Worm (Caenorhabditis elegans) whole organism, L4/young adult: Measurements from ENCODE around the gene nifk-1.

Experiments used
- W03F9.2 ChIP-seq: fragments of 150-350 bp; optimal IDR thresholded peaks from 2 replicates; lab custom pipeline; 2014; ENCODE audit warnings: missing biosample characterization, missing genetic modification characterization
- dao-5 ChIP-seq: sonication (generic microtip); optimal IDR thresholded peaks from 2 replicates; lab custom pipeline; 2016; ENCODE audit warnings: missing genotype, missing genetic modification characterization, moderate library complexity, missing compliant biosample characterization
- him-1 ChIP-seq: sonication (generic microtip); optimal IDR thresholded peaks from 2 replicates; lab custom pipeline; 2016; ENCODE audit warnings: missing genotype, missing genetic modification reagents, missing genetic modification characterization, missing compliant biosample characterization

The nifk-1 gene

ce11 chrIII:4705207-4705606 is 12.1 kb upstream of the nifk-1 start, which contains the start of gene pgap-2:
pgap-2 (plus strand) TSS chrIII:4705507.
- TF ChIP-seq him-1 (tag; lab: Kevin White, UChicago) (no peak), dao-5 (no peak), W03F9.2 (tag; lab: Kevin White, UChicago) (no peak)

ce11 chrIII:4703932-4704454 is 10.9 kb upstream of the nifk-1 start, which contains the start of the genes clp-2 and mrpl-16:
clp-2 (minus strand) TSS chrIII:4704025.
mrpl-16 (plus strand) TSS chrIII:4704404.
- TF ChIP-seq W03F9.2 (tag; lab: Kevin White, UChicago) (peak; percentile 35), him-1 (tag; lab: Kevin White, UChicago) (no peak)

ce11 chrIII:4699922-4700321 is 6.8 kb upstream of the nifk-1 start, which contains the start of gene sel-13:
sel-13 (minus strand) TSS chrIII:4700224.
- TF ChIP-seq him-1 (tag; lab: Kevin White, UChicago) = no peak
- TF ChIP-seq dao-5 = no peak

DNA sequence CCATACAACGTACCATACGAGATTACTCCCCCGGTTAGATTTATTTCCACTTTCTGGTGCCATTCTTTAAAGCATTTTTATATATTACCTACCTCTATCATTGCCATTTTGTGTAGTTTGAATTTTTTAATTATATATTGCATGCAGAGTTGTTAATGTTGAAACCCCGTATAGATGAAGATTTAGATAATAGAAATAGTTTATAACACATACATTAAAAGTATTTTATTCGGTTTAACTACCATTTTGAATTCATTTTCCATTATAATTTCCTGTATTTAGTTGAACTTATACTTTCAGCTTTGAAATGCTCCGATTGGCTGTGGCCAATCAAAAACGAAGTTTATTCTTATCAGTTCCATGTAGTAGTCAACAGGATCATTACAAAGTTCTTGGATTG is 4.7 kb upstream of the nifk-1 start, which contains the start of gene dnj-18:
dnj-18 (plus strand) TSS at position 301 of the 400 bp plus-strand sequence.
- no peak for TF ChIP-seq dao-5
- TF ChIP-seq W03F9.2 (tag; lab: Kevin White, UChicago) = no peak
- no peak for TF ChIP-seq him-1 (tag; lab: Kevin White, UChicago)

DNA sequence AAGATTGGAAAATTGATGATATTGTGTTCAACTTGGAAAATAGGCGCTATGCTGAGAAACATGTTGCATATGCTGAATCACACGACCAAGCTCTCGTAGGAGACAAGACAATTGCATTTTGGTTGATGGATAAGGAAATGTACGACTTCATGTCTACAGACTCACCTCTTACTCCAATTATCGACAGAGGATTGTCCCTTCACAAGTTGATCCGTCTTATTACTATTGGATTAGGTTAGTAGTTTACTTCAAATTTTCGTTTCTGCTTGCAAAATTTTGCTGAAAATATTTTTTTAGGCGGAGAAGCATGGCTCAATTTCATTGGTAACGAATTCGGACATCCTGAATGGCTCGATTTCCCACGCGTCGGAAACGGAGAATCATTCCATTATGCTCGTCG is 3.8 kb upstream of the nifk-1 start:
- TF ChIP-seq W03F9.2 (tag; lab: Kevin White, UChicago) (no peak), him-1 (tag; lab: Kevin White, UChicago) (no peak), dao-5 (no peak)

- no peak for TF ChIP-seq W03F9.2 (tag; lab: Kevin White, UChicago)
- TF ChIP-seq dao-5 = no peak
- no peak for TF ChIP-seq him-1 (tag; lab: Kevin White, UChicago)
These were observed 1.9 kb upstream of the nifk-1 start, which contains the start of gene T04A8.7 for ce11 chrIII:4695057-4695456. T04A8.7 (plus strand) TSS chrIII:4695357.

- no peak for TF ChIP-seq him-1 (tag; lab: Kevin White, UChicago)
- no peak for TF ChIP-seq dao-5
- no peak for TF ChIP-seq W03F9.2 (tag; lab: Kevin White, UChicago)
These were observed 588 bp upstream of the nifk-1 start, which contains the start of gene T04A8.8 for ce11 chrIII:4693695-4694094. T04A8.8 (plus strand) TSS chrIII:4693995.

ce11 chrIII:4689595-4689994 is 3.5 kb downstream of the nifk-1 start:
- TF ChIP-seq him-1 (tag; lab: Kevin White, UChicago) = peak; percentile 63
- peak; percentile 36 for TF ChIP-seq W03F9.2 (tag; lab: Kevin White, UChicago)
- TF ChIP-seq dao-5 = peak; percentile 84

DNA sequence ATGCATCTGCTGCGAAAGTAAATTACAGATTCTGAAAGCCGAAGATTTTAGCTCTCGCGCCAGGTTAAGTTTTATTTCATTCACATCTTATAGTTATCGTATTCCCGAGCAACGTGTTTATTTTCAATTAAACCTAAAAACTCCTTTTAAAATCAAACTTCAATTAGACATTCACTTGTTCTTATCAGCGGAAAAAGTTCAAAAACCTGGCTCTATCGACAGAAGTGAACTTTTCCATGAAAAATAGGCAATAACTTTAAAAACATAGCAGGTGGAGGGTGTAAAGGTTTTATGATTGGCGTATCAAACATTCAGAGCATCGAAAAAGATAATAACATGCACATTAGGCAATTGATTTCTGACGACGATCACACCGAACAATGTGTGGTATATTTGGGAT is 4.1 kb downstream of the nifk-1 start, which contains the start of gene ppat-1:
ppat-1 (plus strand) TSS at position 316 of the 400 bp plus-strand sequence.
- TF ChIP-seq W03F9.2 (tag; lab: Kevin White, UChicago) = no peak
- no peak for TF ChIP-seq him-1 (tag; lab: Kevin White, UChicago)
- TF ChIP-seq dao-5 = no peak

ce11 chrIII:4688356-4688755 is 4.8 kb downstream of the nifk-1 start, which contains the start of gene tag-243:
tag-243 (minus strand) TSS chrIII:4688456.
- no peak for TF ChIP-seq him-1 (tag; lab: Kevin White, UChicago)
- no peak for TF ChIP-seq dao-5
- no peak for TF ChIP-seq W03F9.2 (tag; lab: Kevin White, UChicago)

- no peak for TF ChIP-seq dao-5
- TF ChIP-seq W03F9.2 (tag; lab: Kevin White, UChicago) = no peak
- no peak for TF ChIP-seq him-1 (tag; lab: Kevin White, UChicago)
These were observed 6.0 kb downstream of the nifk-1 start for ce11 chrIII:4687134-4687533.

- TF ChIP-seq W03F9.2 (tag; lab: Kevin White, UChicago) (no peak), him-1 (tag; lab: Kevin White, UChicago) (no peak), dao-5 (no peak)
These were observed 13.1 kb downstream of the nifk-1 start, which contains the start of gene srg-11 for ce11 chrIII:4679963-4680484. srg-11 (plus strand) TSS chrIII:4680013.

DNA sequence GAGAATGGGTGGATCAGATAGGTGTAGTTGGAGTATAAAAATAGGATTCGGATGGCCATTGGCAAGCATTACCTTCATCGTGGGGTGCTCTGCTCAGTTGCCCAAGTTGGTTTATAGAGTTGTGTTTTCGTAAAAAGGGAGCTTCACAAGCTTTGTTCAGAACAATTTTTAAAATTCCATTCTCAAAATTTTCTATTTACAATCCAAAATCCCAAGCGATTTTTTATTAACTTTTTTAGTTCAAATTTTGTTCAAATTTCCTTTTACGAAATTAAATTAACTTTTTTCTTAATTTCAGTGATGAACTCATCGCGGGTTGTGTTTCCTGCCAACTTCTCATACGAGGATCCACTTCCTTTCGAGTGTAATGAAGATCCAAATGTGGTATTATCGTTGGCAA is 15.6 kb downstream of the nifk-1 start, which contains the start of gene srg-10:
srg-10 (plus strand) TSS at position 301 of the 400 bp plus-strand sequence.
- no peak for TF ChIP-seq W03F9.2 (tag; lab: Kevin White, UChicago)
- no peak for TF ChIP-seq dao-5
- no peak for TF ChIP-seq him-1 (tag; lab: Kevin White, UChicago)

DNA sequence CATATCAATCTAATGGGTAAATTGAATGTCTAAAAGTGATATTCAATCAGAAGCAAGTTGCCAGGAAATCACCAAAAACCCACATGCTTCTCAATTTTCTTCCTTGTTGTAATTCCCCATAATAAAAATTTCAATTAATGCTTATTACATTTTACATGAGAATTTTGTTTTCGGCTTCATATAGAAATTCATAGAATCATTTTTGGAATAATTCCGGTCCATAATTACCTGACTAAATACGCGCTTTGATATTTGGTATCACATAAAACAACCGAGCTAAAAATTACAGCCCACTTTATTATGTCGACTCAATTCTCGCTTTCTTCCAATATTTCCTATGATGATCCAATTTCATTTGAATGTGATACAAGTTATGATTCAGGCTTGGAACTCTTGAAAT is 21.2 kb downstream of the nifk-1 start, which contains the start of gene srg-13:
srg-13 (plus strand) TSS at position 301 of the 400 bp plus-strand sequence.
- TF ChIP-seq dao-5 (no peak), him-1 (tag; lab: Kevin White, UChicago) (no peak)
